Fruit fly (Drosophila melanogaster) ovary, adult (tissue): Measurements from ENCODE around the gene Cp7Fc.

Source experiments
- CG17801 ChIP-seq: fragments of 200-800 bp; optimal IDR thresholded peaks from 2 replicates; lab custom pipeline; 2019; ENCODE audit warnings: missing biosample characterization, mild to moderate bottlenecking, missing genetic modification characterization, moderate library complexity; ENCODE audit not compliant: partially characterized antibody

Gene Cp7Fc

DNA sequence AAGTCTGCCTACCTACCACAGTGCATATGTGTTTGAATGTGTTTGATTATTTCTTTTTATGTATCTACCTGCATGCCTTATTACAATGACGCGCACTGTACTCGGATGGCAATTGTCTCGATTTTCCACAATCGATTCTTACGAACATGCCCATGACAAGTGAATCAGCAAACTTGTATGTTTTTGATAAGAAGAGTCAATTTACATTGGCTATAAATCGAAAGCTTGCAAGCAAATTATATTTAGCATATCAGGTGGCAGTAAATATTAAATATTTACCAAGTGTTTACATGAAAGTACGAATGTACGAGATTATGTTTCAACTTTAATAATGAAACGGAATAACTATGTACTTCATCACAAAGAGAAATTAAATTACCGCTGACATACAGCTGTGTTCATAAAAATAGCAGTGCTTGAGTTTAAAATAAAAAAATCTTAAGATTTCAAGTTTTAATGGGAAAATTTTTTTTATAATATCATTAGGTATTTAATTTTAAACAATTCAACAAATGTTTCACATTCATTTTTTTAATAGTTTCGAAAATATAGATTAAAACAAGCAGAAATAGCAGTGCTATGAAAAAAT lies 17.4 kb upstream of the Cp7Fc start:
- no peak for TF ChIP-seq CG17801 (GFP tag; lab: Kevin White, UChicago)

DNA sequence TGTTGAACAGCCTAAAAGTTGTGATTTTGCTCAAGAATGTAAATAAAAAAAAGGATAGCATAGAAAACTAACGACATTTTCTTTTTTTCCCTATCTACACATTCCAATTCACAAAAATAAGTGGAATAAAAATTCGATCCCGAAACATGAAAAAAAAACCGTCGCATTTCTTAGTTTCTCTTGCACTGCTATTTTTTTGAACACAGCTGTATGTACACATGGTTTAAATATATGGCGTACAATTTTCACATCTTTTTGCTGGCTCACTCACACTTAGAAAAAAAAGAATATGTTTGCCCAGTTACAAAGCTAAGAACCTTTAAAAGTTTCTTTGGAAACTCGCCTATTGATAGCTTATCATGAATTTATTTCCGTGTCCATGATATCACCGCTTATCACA lies 16.7 kb upstream of the Cp7Fc start:
- TF ChIP-seq CG17801 (GFP tag; lab: Kevin White, UChicago), result no peak

dm6 chrX:8460686-8461085 lies 16.2 kb upstream of the Cp7Fc start, which contains the start of gene CG15347:
Gene CG15347, minus strand, starts transcription at chrX:8460898.
- TF ChIP-seq CG17801 (GFP tag; lab: Kevin White, UChicago), result no peak

DNA sequence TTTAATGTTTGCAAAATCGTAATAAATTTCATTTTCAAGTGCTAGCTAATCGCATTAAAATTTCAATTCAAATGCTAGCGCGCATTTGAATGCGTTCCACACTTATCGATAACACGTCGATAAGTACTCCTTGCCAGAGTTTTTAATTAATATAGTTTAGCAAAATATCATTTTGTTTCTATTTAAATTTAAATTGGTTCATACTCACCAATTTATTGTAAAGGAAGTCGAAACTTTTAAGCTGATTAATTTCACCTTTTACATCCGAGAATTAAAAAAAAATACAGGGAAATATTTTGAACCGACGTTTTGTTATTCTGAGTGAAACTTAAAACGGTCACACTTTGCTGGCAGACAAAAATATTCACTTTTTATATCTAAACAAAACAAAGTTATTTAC lies 15.8 kb upstream of the Cp7Fc start, which contains the start of gene Es2:
TSS of gene Es2 (plus strand) at position 333 of the 400 bp plus-strand sequence.
- no peak for TF ChIP-seq CG17801 (GFP tag; lab: Kevin White, UChicago)

DNA sequence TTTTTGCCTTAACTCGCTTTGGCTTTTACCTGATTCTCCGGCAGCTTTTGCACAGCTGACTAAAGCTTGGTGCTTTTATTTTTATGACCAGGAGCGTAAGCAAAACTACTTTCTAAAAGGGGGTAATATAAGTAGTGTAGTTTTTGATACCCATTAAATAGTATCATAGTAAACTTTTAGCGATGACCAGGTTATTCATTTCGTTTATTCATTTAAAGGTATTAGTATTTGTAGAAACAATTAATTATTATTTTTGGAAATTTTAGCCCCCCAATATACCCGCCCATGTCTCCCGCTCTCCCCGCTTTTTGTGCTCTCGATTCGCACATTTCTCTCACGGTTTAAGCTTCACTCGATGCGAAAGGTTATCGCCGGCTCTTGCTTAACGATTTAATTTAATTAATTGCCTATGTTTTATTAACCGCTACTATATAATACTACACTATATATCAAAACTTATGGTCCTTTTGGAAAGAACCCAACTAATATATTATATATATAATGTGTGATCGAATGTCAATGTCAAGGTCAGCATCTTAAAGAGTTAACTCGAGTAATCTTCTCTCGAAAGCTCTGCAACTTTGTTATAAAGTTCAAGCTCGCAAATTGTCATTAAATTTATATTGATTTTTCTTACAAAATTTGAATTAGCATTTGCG lies 12.4 kb upstream of the Cp7Fc start, which contains the start of gene Sptr:
TSS of gene Sptr (minus strand) at position 61 of the 659 bp plus-strand sequence.
- no peak for TF ChIP-seq CG17801 (GFP tag; lab: Kevin White, UChicago)

- TF ChIP-seq CG17801 (GFP tag; lab: Kevin White, UChicago), result no peak
These were observed 10.1 kb upstream of the Cp7Fc start for dm6 chrX:8466729-8467215.

DNA sequence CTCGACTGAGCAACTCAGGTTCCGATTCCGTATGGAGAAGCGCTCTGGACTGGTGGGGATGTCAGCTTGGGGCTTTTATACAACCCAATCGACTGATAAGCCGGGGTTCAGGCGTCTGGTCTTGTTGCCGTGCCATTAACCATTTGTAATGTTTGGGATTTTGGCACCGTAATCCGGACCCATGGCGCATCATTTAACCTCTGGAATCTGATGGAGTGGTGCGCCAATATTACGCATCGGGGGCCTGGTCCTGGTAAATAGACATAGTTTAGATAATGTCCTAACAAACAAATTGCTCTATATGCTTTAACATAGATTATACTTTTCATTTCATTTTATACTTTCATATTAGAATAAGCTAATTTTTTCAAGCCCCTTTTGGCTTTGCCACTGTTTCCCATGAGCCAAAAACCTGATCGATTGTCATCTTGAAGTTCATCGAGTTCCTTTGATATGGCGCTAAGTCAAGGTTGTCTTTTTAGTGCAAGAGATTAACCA lies 7.9 kb upstream of the Cp7Fc start, which contains the start of gene CG12116:
TSS of gene CG12116 (minus strand) at position 51 of the 498 bp plus-strand sequence.
- TF ChIP-seq CG17801 (GFP tag; lab: Kevin White, UChicago), result no peak

DNA sequence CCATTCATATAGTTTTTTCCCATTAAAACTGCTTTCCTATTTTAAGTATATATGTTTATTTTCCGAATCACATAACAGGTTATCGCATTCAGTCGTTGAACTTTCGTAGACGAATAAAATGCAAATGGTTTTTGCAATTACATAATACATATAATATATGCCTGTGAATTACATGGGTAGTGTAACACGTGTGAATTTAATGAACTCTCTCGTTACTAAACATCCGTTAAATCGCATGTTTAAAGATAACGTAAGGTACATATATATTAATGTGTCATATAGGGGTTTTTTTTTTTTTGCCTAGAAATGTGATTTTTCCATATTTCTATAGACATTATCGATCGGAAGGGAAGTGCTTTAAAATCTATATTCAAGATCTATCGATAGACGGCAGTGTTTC lies 7.3 kb upstream of the Cp7Fc start:
- no peak for TF ChIP-seq CG17801 (GFP tag; lab: Kevin White, UChicago)

dm6 chrX:8470588-8470987 lies 6.3 kb upstream of the Cp7Fc start, which contains the start of gene Cp7Fa:
Gene Cp7Fa, plus strand, starts transcription at chrX:8470888.
- TF ChIP-seq CG17801 (GFP tag; lab: Kevin White, UChicago), result no peak

dm6 chrX:8473339-8473887 lies 3.5 kb upstream of the Cp7Fc start, which contains the start of gene Cp7Fb:
Gene Cp7Fb, plus strand, starts transcription at chrX:8473837.
- TF ChIP-seq CG17801 (GFP tag; lab: Kevin White, UChicago), result no peak

DNA sequence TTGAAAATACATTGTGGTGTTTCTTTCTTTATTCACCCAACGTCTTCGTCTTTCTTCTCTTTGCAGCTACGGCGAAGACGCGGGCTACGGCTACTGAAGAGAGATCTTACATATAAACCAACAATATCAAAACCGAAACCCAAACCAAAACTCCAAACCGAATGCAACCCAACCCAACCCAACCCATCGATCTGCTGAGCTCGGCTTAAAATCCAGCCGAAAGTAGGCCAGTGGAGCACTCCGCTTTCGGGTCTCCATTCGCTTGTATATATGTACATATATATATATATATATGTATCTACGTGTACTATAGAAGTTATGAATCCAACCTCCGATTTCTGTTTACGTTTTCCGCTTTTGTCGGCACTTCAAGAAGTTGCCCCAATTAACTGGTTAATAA lies 1.3 kb upstream of the Cp7Fc start:
- no peak for TF ChIP-seq CG17801 (GFP tag; lab: Kevin White, UChicago)

DNA sequence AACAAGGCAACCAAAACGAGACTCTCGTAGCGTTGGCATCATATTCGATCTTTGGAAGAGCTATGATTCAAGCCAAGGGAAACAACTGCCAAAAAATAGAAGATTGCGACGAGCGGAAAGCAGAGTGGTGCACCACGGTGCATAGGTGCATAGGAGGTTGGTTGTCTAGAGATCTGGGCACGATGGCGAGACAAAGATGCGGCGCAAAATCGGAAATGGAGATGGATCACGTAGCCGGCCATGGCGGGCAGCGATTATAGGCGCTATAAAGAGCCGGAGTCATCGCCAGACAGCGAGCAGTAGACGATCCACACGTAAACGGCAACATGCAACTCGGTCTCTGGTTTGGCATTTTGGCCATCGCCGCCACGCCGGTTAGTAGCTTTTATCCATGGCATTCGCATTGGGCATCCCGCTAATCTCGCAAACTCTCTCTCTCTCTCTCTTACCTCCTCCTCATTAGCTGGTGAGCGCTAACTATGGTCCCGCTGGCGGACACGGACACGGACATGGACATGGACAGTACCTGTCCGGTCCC lies 2.2 kb downstream of the Cp7Fc start, which contains the start of gene Cp36:
TSS of gene Cp36 (plus strand) at position 289 of the 538 bp plus-strand sequence.
- TF ChIP-seq CG17801 (GFP tag; lab: Kevin White, UChicago), result no peak

DNA sequence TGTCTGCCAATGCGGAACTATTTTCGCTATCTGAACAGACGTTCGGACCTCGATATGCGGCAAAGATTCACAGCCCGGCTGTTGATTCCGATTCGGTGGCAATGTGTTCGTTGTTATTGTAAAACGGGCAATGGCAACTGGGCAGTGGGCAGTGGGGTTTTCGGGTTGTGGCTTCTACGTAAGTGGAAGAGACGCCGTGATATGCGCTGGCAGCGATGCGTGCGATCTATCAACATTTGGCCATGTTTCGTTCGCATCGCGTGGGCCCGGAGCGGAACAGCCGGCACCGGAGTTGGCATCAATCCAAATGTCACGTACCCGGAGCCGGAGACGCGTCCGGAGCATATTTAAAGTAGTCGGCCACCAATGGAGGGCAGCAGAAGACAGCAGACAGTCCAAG lies 4.5 kb downstream of the Cp7Fc start, which contains the start of gene Cp38:
TSS of gene Cp38 (plus strand) at position 376 of the 400 bp plus-strand sequence.
- TF ChIP-seq CG17801 (GFP tag; lab: Kevin White, UChicago), result no peak

- no peak for TF ChIP-seq CG17801 (GFP tag; lab: Kevin White, UChicago)
These were observed 6.8 kb downstream of the Cp7Fc start, which contains the start of gene CG33223 for dm6 chrX:8483671-8484070. Gene CG33223, minus strand, starts transcription at chrX:8483885.

dm6 chrX:8484778-8485177 lies 7.9 kb downstream of the Cp7Fc start:
- no peak for TF ChIP-seq CG17801 (GFP tag; lab: Kevin White, UChicago)
